Fruit fly (Drosophila melanogaster): ENCODE results near the gene CG14636.

Gene CG14636

DNA sequence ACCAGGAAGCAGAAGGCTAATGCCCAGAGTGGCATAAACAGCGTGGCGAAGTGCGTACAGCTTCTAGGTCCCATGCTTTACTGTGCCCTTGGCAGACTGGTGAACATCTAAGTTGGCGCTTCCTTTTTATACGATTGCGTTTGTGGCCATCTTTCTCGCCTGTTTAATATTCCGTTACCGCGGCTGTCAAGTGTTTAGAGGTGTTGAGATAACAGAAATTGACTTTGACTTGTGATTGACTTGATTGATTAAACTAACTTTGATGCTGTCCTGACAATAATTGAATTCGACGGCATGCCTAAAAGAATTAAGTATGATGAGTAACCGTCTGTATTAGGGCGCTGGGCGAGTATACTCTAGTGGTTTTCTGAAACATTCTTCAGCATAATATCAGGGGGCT, 25.0 kb downstream of the CG14636 start, which contains the start of gene Dsk:
Gene Dsk, minus strand, starts transcription at position 101 of the 400 bp plus-strand sequence.
- TF ChIP-seq Gug (GFP tag; IDR thresholded peaks at IDR 0.05) (no peak), CG1621 (tag; optimal IDR thresholded peaks at IDR 0.05) (no peak), CG7368 (GFP tag; optimal IDR thresholded peaks at IDR 0.05) (no peak), CG10631 (GFP tag; optimal IDR thresholded peaks at IDR 0.05) (no peak), cyc (GFP tag; optimal IDR thresholded peaks at IDR 0.05) (no peak), lz (GFP tag; optimal IDR thresholded peaks at IDR 0.05) (no peak), CG11294 (GFP tag; IDR thresholded peaks at IDR 0.05) (no peak)

DNA sequence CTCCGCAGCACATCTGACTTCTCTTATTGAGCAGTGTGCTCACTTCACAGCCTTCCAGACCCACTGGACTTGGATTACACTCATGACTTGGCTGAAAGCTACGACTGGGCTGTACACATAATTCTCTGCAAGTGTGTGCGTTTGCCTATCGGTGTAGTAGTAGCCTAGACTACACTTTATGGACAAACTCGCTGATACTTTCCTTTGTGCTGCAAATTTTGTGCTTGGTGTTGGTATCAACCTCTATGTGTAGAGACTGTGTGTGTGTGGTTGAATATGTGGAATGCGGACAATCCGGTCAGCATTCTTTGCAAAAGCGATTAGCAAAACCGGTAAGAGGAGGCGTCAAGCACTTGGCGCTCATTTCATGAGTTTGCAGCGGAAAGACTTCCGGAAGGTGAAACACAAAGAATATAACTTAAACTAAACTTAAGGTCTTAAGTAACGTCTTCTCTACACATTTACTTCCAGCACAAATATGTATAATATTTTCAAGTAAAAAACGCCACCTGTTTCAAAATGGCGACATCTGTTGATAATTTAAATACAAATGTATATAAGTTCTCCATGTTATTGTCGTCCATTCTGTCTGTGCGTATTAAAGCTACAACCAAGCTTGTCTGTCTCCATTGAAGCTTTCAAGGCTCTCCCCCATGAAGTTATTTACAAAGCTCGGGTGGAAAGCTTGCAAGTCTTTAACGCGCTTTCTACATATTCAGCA, 28.1 kb downstream of the CG14636 start:
- peak; percentile 69 for TF ChIP-seq Lpt (GFP tag; optimal IDR thresholded peaks at IDR 0.05)
- no peak for TF ChIP-seq cyc (GFP tag; optimal IDR thresholded peaks at IDR 0.05)
- peak; percentile 1 for TF ChIP-seq CG9139 (GFP tag; optimal IDR thresholded peaks at IDR 0.05)
- peak; percentile 50 for TF ChIP-seq Sox14 (GFP tag; optimal IDR thresholded peaks at IDR 0.05)
- TF ChIP-seq CG6808 (GFP tag; optimal IDR thresholded peaks at IDR 0.05): peak; percentile 11
- TF ChIP-seq Blimp-1 (GFP tag; optimal IDR thresholded peaks at IDR 0.05): peak; percentile 17
- peak; percentile 13 for TF ChIP-seq dsx (GFP tag; optimal IDR thresholded peaks at IDR 0.05; ENCODE audit: poor library complexity, severe bottlenecking)
- peak; percentile 73 for TF ChIP-seq Eip78C (GFP tag)
- peak in 1 of 2 experiments; percentile 15 for TF ChIP-seq salr (GFP tag; optimal IDR thresholded peaks at IDR 0.05)
- TF ChIP-seq CG10669 (GFP tag; optimal IDR thresholded peaks at IDR 0.05): no peak
- TF ChIP-seq eg (GFP tag; IDR thresholded peaks at IDR 0.05): no peak
- no peak for TF ChIP-seq CG31627 (GFP tag; optimal IDR thresholded peaks at IDR 0.05)
- TF ChIP-seq net (GFP tag; optimal IDR thresholded peaks at IDR 0.05): no peak
- peak; percentile 4 for TF ChIP-seq CG6792 (GFP tag; optimal IDR thresholded peaks at IDR 0.05)
- no peak for TF ChIP-seq esn (GFP tag; optimal IDR thresholded peaks at IDR 0.05)
- TF ChIP-seq acj6 (GFP tag; optimal IDR thresholded peaks at IDR 0.05): no peak
- TF ChIP-seq ss (GFP tag; optimal IDR thresholded peaks at IDR 0.05): peak; percentile 26 to 73
- TF ChIP-seq Met (GFP tag; optimal IDR thresholded peaks at IDR 0.05): no peak
- no peak for TF ChIP-seq Ets96B (tag; optimal IDR thresholded peaks at IDR 0.05)
- TF ChIP-seq fd59A (GFP tag; optimal IDR thresholded peaks at IDR 0.05): no peak

DNA sequence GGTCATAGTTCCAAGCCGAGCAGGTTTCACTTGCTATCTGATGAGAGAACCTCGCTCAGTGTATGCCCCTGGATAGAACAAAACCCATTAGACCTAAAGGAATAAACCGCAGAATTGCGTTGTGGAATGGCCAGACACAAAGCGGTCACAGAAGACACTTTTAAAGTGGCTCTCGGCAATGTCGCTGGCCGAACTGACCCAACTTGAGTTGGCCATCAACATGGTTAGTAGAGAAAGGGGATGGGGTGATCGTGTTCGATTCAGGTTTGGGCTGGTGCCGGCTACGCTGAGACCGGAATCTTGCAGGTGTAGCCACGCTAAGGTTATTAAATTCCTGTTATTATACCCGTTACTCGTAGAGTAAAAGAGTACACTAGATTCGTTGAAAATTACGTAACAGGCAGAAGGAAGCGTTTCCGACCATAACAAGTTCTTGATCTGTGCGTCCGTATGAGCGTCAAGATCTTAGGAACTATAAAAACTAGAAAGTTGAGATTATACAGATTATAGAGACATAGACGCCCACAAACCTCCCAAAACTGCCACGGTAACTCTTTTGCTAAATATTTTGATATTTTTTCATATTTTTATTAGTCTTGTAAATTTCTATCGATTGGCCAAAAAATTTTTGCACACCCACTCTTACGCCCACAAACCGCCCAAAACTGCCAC, 34.4 kb downstream of the CG14636 start:
- TF ChIP-seq Hr38 (GFP tag; optimal IDR thresholded peaks at IDR 0.05) (no peak), Lpt (GFP tag; optimal IDR thresholded peaks at IDR 0.05) (no peak), Eip78C (GFP tag) (peak; percentile 66), Eip93F (GFP tag; optimal IDR thresholded peaks at IDR 0.05) (no peak), CG6792 (GFP tag; optimal IDR thresholded peaks at IDR 0.05) (no peak), ss (GFP tag; optimal IDR thresholded peaks at IDR 0.05) (peak in 1 of 2 experiments; percentile 45)

DNA sequence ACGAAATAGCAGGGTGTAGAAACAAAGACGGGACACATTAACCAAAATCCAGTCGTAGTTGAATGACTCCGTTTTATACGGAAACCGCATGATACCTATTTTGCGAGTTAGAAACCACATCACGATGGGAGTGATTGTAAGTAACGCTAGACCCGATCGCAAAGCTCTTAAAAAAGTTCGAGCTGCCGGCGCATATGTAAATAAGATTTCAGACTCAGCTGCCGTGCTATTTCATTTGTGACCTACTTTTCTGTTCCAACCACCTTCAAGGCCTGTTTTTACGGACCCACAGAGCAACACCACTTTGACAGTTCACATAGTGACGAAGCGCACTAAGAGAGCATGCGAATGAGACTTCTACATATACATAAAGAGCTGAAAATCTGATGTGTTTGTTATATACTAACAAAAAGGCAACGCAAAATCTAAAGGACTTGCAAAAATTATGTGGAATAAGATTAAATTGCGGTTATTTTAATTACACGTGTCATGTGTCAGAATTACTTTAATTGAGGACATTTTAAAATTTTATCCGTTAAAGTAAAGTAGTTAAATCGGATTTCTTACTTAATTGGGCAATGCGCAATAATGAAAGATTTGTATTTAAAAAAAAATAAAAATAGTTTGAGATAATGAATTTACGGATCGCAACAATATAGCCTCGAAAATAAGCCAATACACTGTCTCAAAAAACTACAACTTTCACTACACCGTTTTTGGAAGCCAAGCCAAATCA, 36.2 kb downstream of the CG14636 start:
- TF ChIP-seq Eip78C (GFP tag) (peak; percentile 54), ss (GFP tag; optimal IDR thresholded peaks at IDR 0.05) (no peak), CG32006 (GFP tag; optimal IDR thresholded peaks at IDR 0.05) (peak; percentile 66), Sox102F (GFP tag; optimal IDR thresholded peaks at IDR 0.05) (no peak), Ets96B (tag; optimal IDR thresholded peaks at IDR 0.05) (no peak), CG4318 (GFP tag; optimal IDR thresholded peaks at IDR 0.05) (peak; percentile 48), salr (GFP tag; optimal IDR thresholded peaks at IDR 0.05) (peak in 1 of 2 experiments; percentile 19), CG6163 (GFP tag; IDR thresholded peaks at IDR 0.05) (no peak), fd59A (GFP tag; optimal IDR thresholded peaks at IDR 0.05) (no peak), Ets21C (GFP tag; optimal IDR thresholded peaks at IDR 0.05) (no peak), dsx (GFP tag; optimal IDR thresholded peaks at IDR 0.05; ENCODE audit: poor library complexity, severe bottlenecking) (no peak), Hr4 (GFP tag; optimal IDR thresholded peaks at IDR 0.05) (peak; percentile 18), eg (GFP tag; IDR thresholded peaks at IDR 0.05) (0 out of 3 replicates have a peak, but pooled peaks have one; percentile 4)
